Fruit fly (Drosophila melanogaster): ENCODE data around the gene CG3225.
A peak's percentile ranks its signal among the peaks of the same experiment; 100 is the strongest.

The CG3225 gene

DNA sequence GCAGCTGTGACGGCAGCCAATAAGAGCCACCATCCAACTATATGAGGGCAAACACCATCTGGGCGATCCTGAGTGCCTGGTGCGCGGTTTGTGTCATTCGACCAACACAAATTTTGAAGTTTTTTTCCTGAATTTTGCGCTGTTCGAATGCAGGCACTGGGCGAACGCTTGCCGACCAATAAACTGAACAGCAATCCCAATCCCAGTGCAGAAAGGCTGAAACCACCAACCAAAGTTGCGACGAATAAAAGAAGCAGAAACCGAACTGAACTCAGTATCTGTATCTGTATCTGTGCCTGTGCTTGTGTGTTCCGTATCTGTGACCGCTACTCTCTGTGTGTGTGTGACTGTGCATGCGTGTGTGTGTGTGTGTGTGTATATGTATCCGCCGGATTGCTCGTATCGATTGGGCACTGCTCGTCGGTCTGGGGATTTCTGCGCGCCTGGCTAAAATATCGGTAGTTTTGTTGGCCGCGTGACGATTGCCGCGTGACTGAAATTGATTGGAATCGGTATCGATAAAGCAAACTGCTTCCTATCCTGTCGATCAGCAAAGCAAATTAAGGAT is 6.5 kb downstream of the CG3225 start (continued):
- no peak for TF ChIP-seq NC2β (GFP tag; optimal IDR thresholded peaks at IDR 0.05)
- no peak for TF ChIP-seq Hand (GFP tag; optimal IDR thresholded peaks at IDR 0.05)
- no peak for TF ChIP-seq CG30020 (tag; optimal IDR thresholded peaks at IDR 0.05)
- no peak for TF ChIP-seq dysf (GFP tag; IDR thresholded peaks at IDR 0.05)
- no peak for TF ChIP-seq Eip74EF (GFP tag; optimal IDR thresholded peaks at IDR 0.05)
- no peak for TF ChIP-seq Poxn (GFP tag; IDR thresholded peaks at IDR 0.05)
- no peak for TF ChIP-seq CkIIα-i1 (GFP tag; IDR thresholded peaks at IDR 0.05)
- TF ChIP-seq grn (GFP tag; optimal IDR thresholded peaks at IDR 0.05) = peak; percentile 97
- no peak for TF ChIP-seq usp (GFP tag; optimal IDR thresholded peaks at IDR 0.05)
- TF ChIP-seq so (GFP tag; IDR thresholded peaks at IDR 0.05) = peak; percentile 65; the same call in 2 of the 3 replicates
- TF ChIP-seq CG6654 (GFP tag; optimal IDR thresholded peaks at IDR 0.05) = no peak
- peak; percentile 70 for TF ChIP-seq CG16813 (GFP tag; IDR thresholded peaks at IDR 0.05; ENCODE audit: partially characterized antibody)
- TF ChIP-seq ranshi (GFP tag; IDR thresholded peaks at IDR 0.05) = no peak; the same call in 1 of the 2 replicates
- TF ChIP-seq D19A (tag; optimal IDR thresholded peaks at IDR 0.05) = no peak
- peak; percentile 31 for TF ChIP-seq CG4328 (GFP tag; optimal IDR thresholded peaks at IDR 0.05)
- TF ChIP-seq trem (tag; optimal IDR thresholded peaks at IDR 0.05) = no peak
- TF ChIP-seq cwo (GFP tag; optimal IDR thresholded peaks at IDR 0.05) = peak; percentile 95
- no peak for TF ChIP-seq CG2678 (tag; optimal IDR thresholded peaks at IDR 0.05)
- peak; percentile 50 for TF ChIP-seq her (GFP tag; optimal IDR thresholded peaks at IDR 0.05)
- TF ChIP-seq CG13624 (GFP tag; optimal IDR thresholded peaks at IDR 0.05) = no peak
- no peak for TF ChIP-seq CG4730 (GFP tag; IDR thresholded peaks at IDR 0.05)
- peak; percentile 84 for TF ChIP-seq sqz (GFP tag; optimal IDR thresholded peaks at IDR 0.05)
- TF ChIP-seq Mrtf (GFP tag; IDR thresholded peaks at IDR 0.05) = no peak
- peak; percentile 94 for TF ChIP-seq kni (GFP tag; optimal IDR thresholded peaks at IDR 0.05)
- TF ChIP-seq CG4854 (GFP tag; optimal IDR thresholded peaks at IDR 0.05) = no peak
- TF ChIP-seq btn (GFP tag; optimal IDR thresholded peaks at IDR 0.05) = no peak
- no peak for TF ChIP-seq CG18476 (GFP tag; optimal IDR thresholded peaks at IDR 0.05)
- TF ChIP-seq CG2116 (GFP tag; optimal IDR thresholded peaks at IDR 0.05) = no peak
- no peak for TF ChIP-seq jigr1 (GFP tag; IDR thresholded peaks at IDR 0.05)
- peak in 1 of 2 experiments; percentile 33 for TF ChIP-seq Dfd (GFP tag; optimal IDR thresholded peaks at IDR 0.05)
- TF ChIP-seq nau (GFP tag; optimal IDR thresholded peaks at IDR 0.05) = peak; percentile 25
- no peak for TF ChIP-seq zen (tag; optimal IDR thresholded peaks at IDR 0.05)
- no peak for TF ChIP-seq dmrt11E (tag; optimal IDR thresholded peaks at IDR 0.05)
- no peak for TF ChIP-seq stc (GFP tag; IDR thresholded peaks at IDR 0.05)
- peak; percentile 58 for TF ChIP-seq inv (GFP tag; IDR thresholded peaks at IDR 0.05; ENCODE audit: partially characterized antibody)
- peak; percentile 100 for TF ChIP-seq chinmo (GFP tag; IDR thresholded peaks at IDR 0.05; ENCODE audit: partially characterized antibody)
- peak; percentile 84 for TF ChIP-seq sna (GFP tag; IDR thresholded peaks at IDR 0.05; ENCODE audit: partially characterized antibody)
- TF ChIP-seq CG11085 (GFP tag; IDR thresholded peaks at IDR 0.05) = no peak
- no peak for TF ChIP-seq danr (GFP tag; IDR thresholded peaks at IDR 0.05)
- peak; percentile 100 for TF ChIP-seq CG31224 (GFP tag; IDR thresholded peaks at IDR 0.05)
- TF ChIP-seq Chrac-16 (GFP tag; optimal IDR thresholded peaks at IDR 0.05) = no peak
- no peak for TF ChIP-seq h (optimal IDR thresholded peaks at IDR 0.05)
- TF ChIP-seq Hey (tag; optimal IDR thresholded peaks at IDR 0.05) = peak; percentile 8
- TF ChIP-seq Ptx1 (GFP tag; IDR thresholded peaks at IDR 0.05) = no peak
- TF ChIP-seq Scr (GFP tag; IDR thresholded peaks at IDR 0.05; ENCODE audit: partially characterized antibody) = peak; percentile 72
- peak; percentile 65 for TF ChIP-seq vnd (GFP tag; IDR thresholded peaks at IDR 0.05; ENCODE audit: partially characterized antibody)
- no peak for TF ChIP-seq Hr3 (GFP tag; optimal IDR thresholded peaks at IDR 0.05)
- TF ChIP-seq CG32532 (GFP tag; IDR thresholded peaks at IDR 0.05) = peak; percentile 48; the same call in 1 of the 2 replicates
- TF ChIP-seq Bdp1 (GFP tag; optimal IDR thresholded peaks at IDR 0.05) = no peak
- TF ChIP-seq lab (GFP tag; optimal IDR thresholded peaks at IDR 0.05) = no peak

Data from whole organism, embryonic.